Worm (Caenorhabditis elegans): Measurements from ENCODE around the gene D2063.1.

The D2063.1 gene

DNA sequence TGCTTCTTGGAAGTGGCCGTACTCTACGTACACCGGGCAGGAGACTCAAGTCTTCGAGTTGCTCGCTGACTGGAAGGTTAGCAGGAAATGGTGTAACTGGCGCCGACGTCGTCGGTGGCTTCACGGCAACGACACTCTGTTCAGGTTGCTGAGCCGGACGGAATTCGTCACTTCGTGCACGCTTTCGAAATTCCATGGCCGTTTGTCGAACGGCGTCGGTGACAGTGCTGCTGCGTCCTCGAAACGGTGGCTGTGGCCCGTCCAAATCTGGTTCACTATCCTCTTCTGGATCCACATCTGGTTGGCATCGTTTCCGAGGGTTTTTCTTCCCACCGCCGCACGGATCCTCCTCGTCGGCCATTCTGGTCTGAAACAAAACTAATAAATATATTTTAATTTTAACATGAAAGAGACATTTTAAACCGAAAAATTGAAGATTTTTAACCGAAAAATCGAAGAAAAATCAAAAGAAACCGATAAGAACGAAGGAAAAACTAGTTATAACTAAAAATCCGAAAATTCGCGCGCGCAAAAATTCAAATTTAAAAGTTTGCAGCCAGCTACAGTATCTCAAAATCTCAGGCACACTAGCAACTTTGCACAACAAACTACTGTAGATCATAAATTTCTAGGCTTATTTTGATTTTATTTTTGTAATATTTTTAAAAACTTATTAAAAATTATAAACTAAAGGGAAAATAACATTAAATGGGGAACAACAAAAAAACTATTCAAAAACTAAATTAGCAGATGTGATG, 49.1 kb downstream of the D2063.1 start, which contains the start of gene F32D1.7:
TSS of gene F32D1.7 (minus strand) at position 367 of the 758 bp plus-strand sequence.
- TF ChIP-seq unc-62 (GFP tag; optimal IDR thresholded peaks at IDR 0.05 in 1 of 2) (peak in 1 of 2 experiments; percentile 32), unc-62 (tag; optimal IDR thresholded peaks at IDR 0.05) (no peak), set-16 (GFP tag; IDR thresholded peaks at IDR 0.05) (peak; percentile 53; the same call in 1 of the 2 replicates), php-3 (GFP tag; IDR thresholded peaks at IDR 0.05) (no peak), F26F4.8 (GFP tag; conservative IDR thresholded peaks at IDR 0.05) (no peak), lin-38 (GFP tag; IDR thresholded peaks at IDR 0.05) (peak; percentile 56), R02D3.7 (tag; optimal IDR thresholded peaks at IDR 0.05) (no peak), Y48G9A.11 (GFP tag; IDR thresholded peaks at IDR 0.05) (peak; percentile 27; the same call in 1 of the 2 replicates), lin-29 (GFP tag; IDR thresholded peaks at IDR 0.05) (no peak), saeg-2 (GFP tag; IDR thresholded peaks at IDR 0.05) (no peak), aha-1 (tag) (peak; percentile 22), nhr-41 (GFP tag; IDR thresholded peaks at IDR 0.05) (no peak), unc-130 (GFP tag; optimal IDR thresholded peaks at IDR 0.05) (peak; percentile 51), nhr-48 (tag; optimal IDR thresholded peaks at IDR 0.05) (no peak), F49E8.2 (tag; optimal IDR thresholded peaks at IDR 0.05; ENCODE audit: borderline replicate concordance) (peak; percentile 13), lir-3 (tag; optimal IDR thresholded peaks at IDR 0.05) (no peak), F10B5.3 (tag; optimal IDR thresholded peaks at IDR 0.05) (no peak)

- TF ChIP-seq ctbp-1 (GFP tag; IDR thresholded peaks at IDR 0.05) (no peak), aha-1 (tag) (peak; percentile 69)
Observed at ce11 chrV:4377622-4378021, 50.7 kb downstream of the D2063.1 start, which contains the start of gene F32D1.8. F32D1.8 (minus strand) TSS chrV:4377722.

Data from whole organism, L4 larva.